In genomic region chrX:13287854-13288376, dm6 we compare ENCODE assay signal across 1 fruit fly cellular context.
A peak's percentile ranks its signal among the peaks of the same experiment; 100 is the strongest.
TF ChIP-seq lines count a peak whose summit lies in the region.

TSS of gene Remo (plus strand) at chrX:13288051.

TF ChIP-seq in whole organism, embryonic, 481 proteins besides CTCF, POLR2A, EP300 and RAD21 (continued from another document and continues in another):
- TF ChIP-seq CG6689 (GFP tag; IDR thresholded peaks at IDR 0.05; lab: Robert Waterston, UW) (no peak), CG12219 (GFP tag; optimal IDR thresholded peaks at IDR 0.05; lab: Kevin White, UChicago) (no peak), Dbx (GFP tag; IDR thresholded peaks at IDR 0.05; lab: Robert Waterston, UW) (peak; percentile 35; the same call in 1 of the 3 replicates), Med (GFP tag; lab: Kevin White, UChicago) (peak; percentile 44), tio (GFP tag; optimal IDR thresholded peaks at IDR 0.05; lab: Kevin White, UChicago) (no peak), gcm2 (GFP tag; optimal IDR thresholded peaks at IDR 0.05; lab: Kevin White, UChicago) (no peak), Hmr (GFP tag; optimal IDR thresholded peaks at IDR 0.05; lab: Kevin White, UChicago) (no peak), unc-4 (GFP tag; IDR thresholded peaks at IDR 0.05; lab: Robert Waterston, UW; ENCODE audit: partially characterized antibody) (peak; percentile 82), chif (GFP tag; optimal IDR thresholded peaks at IDR 0.05; lab: Kevin White, UChicago) (no peak), so (GFP tag; IDR thresholded peaks at IDR 0.05; lab: Robert Waterston, UW) (peak; percentile 66; the same call in 1 of the 3 replicates), crp (GFP tag; optimal IDR thresholded peaks at IDR 0.05; lab: Kevin White, UChicago) (no peak), sug (tag; optimal IDR thresholded peaks at IDR 0.05; lab: Kevin White, UChicago) (peak; percentile 10), hb (GFP tag; IDR thresholded peaks at IDR 0.05; lab: Robert Waterston, UW; ENCODE audit: partially characterized antibody) (0 out of 3 replicates have a peak, but pooled peaks have one; percentile 51), TFAM (GFP tag; optimal IDR thresholded peaks at IDR 0.05; lab: Kevin White, UChicago) (no peak), CG13287 (GFP tag; IDR thresholded peaks at IDR 0.05; lab: Robert Waterston, UW; ENCODE audit: partially characterized antibody) (peak; percentile 81), CG5180 (GFP tag; optimal IDR thresholded peaks at IDR 0.05; lab: Kevin White, UChicago) (no peak), CG4707 (GFP tag; optimal IDR thresholded peaks at IDR 0.05; lab: Kevin White, UChicago) (no peak), seq (GFP tag; IDR thresholded peaks at IDR 0.05; lab: Robert Waterston, UW) (no peak), CG11504 (tag; optimal IDR thresholded peaks at IDR 0.05; lab: Kevin White, UChicago) (no peak), CG30403 (GFP tag; optimal IDR thresholded peaks at IDR 0.05; lab: Kevin White, UChicago) (peak; percentile 1), CG11696 (GFP tag; IDR thresholded peaks at IDR 0.05; lab: Robert Waterston, UW) (no peak), CG2712 (tag; optimal IDR thresholded peaks at IDR 0.05; lab: Kevin White, UChicago) (peak; percentile 21), CG17912 (GFP tag; optimal IDR thresholded peaks at IDR 0.05; lab: Kevin White, UChicago) (no peak), phol (tag; optimal IDR thresholded peaks at IDR 0.05; lab: Kevin White, UChicago) (peak; percentile 37), Atf3 (GFP tag; optimal IDR thresholded peaks at IDR 0.05; lab: Kevin White, UChicago) (no peak), CG11093 (GFP tag; IDR thresholded peaks at IDR 0.05; lab: Robert Waterston, UW) (no peak), tna (GFP tag; IDR thresholded peaks at IDR 0.05; lab: Robert Waterston, UW; ENCODE audit: partially characterized antibody) (no peak), rib (GFP tag; IDR thresholded peaks at IDR 0.05; lab: Robert Waterston, UW) (no peak), Six4 (GFP tag; optimal IDR thresholded peaks at IDR 0.05; lab: Kevin White, UChicago) (no peak), maf-S (GFP tag; optimal IDR thresholded peaks at IDR 0.05; lab: Kevin White, UChicago) (no peak), lab (GFP tag; optimal IDR thresholded peaks at IDR 0.05; lab: Kevin White, UChicago) (no peak), Xbp1 (GFP tag; optimal IDR thresholded peaks at IDR 0.05; lab: Kevin White, UChicago) (no peak), CG13624 (GFP tag; optimal IDR thresholded peaks at IDR 0.05; lab: Kevin White, UChicago) (no peak), trh (GFP tag; optimal IDR thresholded peaks at IDR 0.05; lab: Kevin White, UChicago) (no peak), lmd (GFP tag; IDR thresholded peaks at IDR 0.05; lab: Robert Waterston, UW) (no peak), CG4854 (GFP tag; optimal IDR thresholded peaks at IDR 0.05; lab: Kevin White, UChicago) (no peak), Rx (GFP tag; IDR thresholded peaks at IDR 0.05; lab: Robert Waterston, UW) (no peak), lilli (GFP tag; optimal IDR thresholded peaks at IDR 0.05; lab: Kevin White, UChicago) (no peak), cas (GFP tag; IDR thresholded peaks at IDR 0.05; lab: Robert Waterston, UW) (no peak), onecut (GFP tag; IDR thresholded peaks at IDR 0.05; lab: Robert Waterston, UW) (no peak), chn (GFP tag; optimal IDR thresholded peaks at IDR 0.05; lab: Kevin White, UChicago) (no peak), gce (GFP tag; IDR thresholded peaks at IDR 0.05; lab: Robert Waterston, UW) (no peak), fd3F (GFP tag; optimal IDR thresholded peaks at IDR 0.05; lab: Kevin White, UChicago) (no peak), CG18011 (GFP tag; optimal IDR thresholded peaks at IDR 0.05; lab: Kevin White, UChicago) (no peak), slbo (GFP tag; IDR thresholded peaks at IDR 0.05; lab: Robert Waterston, UW) (no peak), H2.0 (GFP tag; IDR thresholded peaks at IDR 0.05; lab: Robert Waterston, UW) (no peak), pum (GFP tag; optimal IDR thresholded peaks at IDR 0.05; lab: Kevin White, UChicago) (no peak), CG10979 (tag; optimal IDR thresholded peaks at IDR 0.05; lab: Kevin White, UChicago) (no peak), CG10654 (GFP tag; optimal IDR thresholded peaks at IDR 0.05; lab: Kevin White, UChicago) (no peak), pan (optimal IDR thresholded peaks at IDR 0.05; lab: Kevin White, UChicago) (no peak), pan (GFP tag; optimal IDR thresholded peaks at IDR 0.05 in 1 of 2, IDR thresholded peaks at IDR 0.05 in 1 of 2) (no peak), CG9876 (GFP tag; optimal IDR thresholded peaks at IDR 0.05; lab: Kevin White, UChicago) (no peak), CG3407 (GFP tag; optimal IDR thresholded peaks at IDR 0.05; lab: Kevin White, UChicago) (no peak), Hr51 (GFP tag; optimal IDR thresholded peaks at IDR 0.05; lab: Kevin White, UChicago) (no peak), CG7372 (GFP tag; IDR thresholded peaks at IDR 0.05; lab: Robert Waterston, UW) (no peak), Xrp1 (GFP tag; IDR thresholded peaks at IDR 0.05; lab: Robert Waterston, UW) (no peak), nerfin-1 (tag; optimal IDR thresholded peaks at IDR 0.05; lab: Kevin White, UChicago) (no peak), btn (GFP tag; optimal IDR thresholded peaks at IDR 0.05; lab: Kevin White, UChicago) (no peak), wek (GFP tag; optimal IDR thresholded peaks at IDR 0.05; lab: Kevin White, UChicago) (no peak), p53 (GFP tag; optimal IDR thresholded peaks at IDR 0.05; lab: Kevin White, UChicago) (no peak), D19A (tag; optimal IDR thresholded peaks at IDR 0.05; lab: Kevin White, UChicago) (no peak), Taf1 (GFP tag; IDR thresholded peaks at IDR 0.05; lab: Robert Waterston, UW) (no peak), gro (GFP tag; optimal IDR thresholded peaks at IDR 0.05; lab: Kevin White, UChicago) (no peak), CG13775 (GFP tag; optimal IDR thresholded peaks at IDR 0.05; lab: Kevin White, UChicago) (no peak), Jarid2 (GFP tag; optimal IDR thresholded peaks at IDR 0.05; lab: Kevin White, UChicago) (no peak), luna (GFP tag; optimal IDR thresholded peaks at IDR 0.05; lab: Kevin White, UChicago) (no peak), CG14710 (tag; optimal IDR thresholded peaks at IDR 0.05; lab: Kevin White, UChicago) (peak; percentile 55), CG17359 (tag; optimal IDR thresholded peaks at IDR 0.05; lab: Kevin White, UChicago) (no peak), CG15073 (GFP tag; optimal IDR thresholded peaks at IDR 0.05; lab: Kevin White, UChicago) (no peak), ara (GFP tag; IDR thresholded peaks at IDR 0.05; lab: Robert Waterston, UW) (no peak), Hr78 (GFP tag; optimal IDR thresholded peaks at IDR 0.05; lab: Kevin White, UChicago) (peak in 1 of 2 experiments; percentile 95), CG10274 (GFP tag; optimal IDR thresholded peaks at IDR 0.05; lab: Kevin White, UChicago) (no peak), kni (GFP tag; optimal IDR thresholded peaks at IDR 0.05; lab: Kevin White, UChicago) (no peak), CG8281 (tag; optimal IDR thresholded peaks at IDR 0.05; lab: Kevin White, UChicago) (no peak), CG17612 (GFP tag; IDR thresholded peaks at IDR 0.05; lab: Robert Waterston, UW) (no peak), CG2199 (GFP tag; IDR thresholded peaks at IDR 0.05; lab: Robert Waterston, UW) (no peak), C15 (GFP tag; IDR thresholded peaks at IDR 0.05; lab: Robert Waterston, UW) (no peak), Dp (GFP tag; optimal IDR thresholded peaks at IDR 0.05; lab: Kevin White, UChicago) (peak; percentile 83), CG11695 (GFP tag; IDR thresholded peaks at IDR 0.05; lab: Robert Waterston, UW) (no peak), fd64A (GFP tag; optimal IDR thresholded peaks at IDR 0.05; lab: Kevin White, UChicago) (no peak), unpg (GFP tag; optimal IDR thresholded peaks at IDR 0.05; lab: Kevin White, UChicago) (no peak), CG9797 (GFP tag; optimal IDR thresholded peaks at IDR 0.05; lab: Kevin White, UChicago) (peak; percentile 78), eve (GFP tag; optimal IDR thresholded peaks at IDR 0.05; lab: Kevin White, UChicago) (no peak), org-1 (GFP tag; optimal IDR thresholded peaks at IDR 0.05; lab: Kevin White, UChicago) (no peak), CG10959 (GFP tag; IDR thresholded peaks at IDR 0.05; lab: Robert Waterston, UW) (no peak), otp (GFP tag; IDR thresholded peaks at IDR 0.05; lab: Robert Waterston, UW) (no peak), Oaz (GFP tag; IDR thresholded peaks at IDR 0.05; lab: Robert Waterston, UW) (no peak), CG13424 (tag; optimal IDR thresholded peaks at IDR 0.05; lab: Kevin White, UChicago) (no peak), CG14441 (GFP tag; IDR thresholded peaks at IDR 0.05; lab: Robert Waterston, UW) (no peak), cg (GFP tag; optimal IDR thresholded peaks at IDR 0.05; lab: Kevin White, UChicago) (no peak), CG16813 (GFP tag; IDR thresholded peaks at IDR 0.05; lab: Robert Waterston, UW; ENCODE audit: partially characterized antibody) (peak; percentile 79), CG1602 (GFP tag; optimal IDR thresholded peaks at IDR 0.05; lab: Kevin White, UChicago) (no peak), HHEX (GFP tag; optimal IDR thresholded peaks at IDR 0.05; lab: Kevin White, UChicago) (no peak), NFAT (GFP tag; IDR thresholded peaks at IDR 0.05; lab: Robert Waterston, UW) (no peak), CG10431 (GFP tag; optimal IDR thresholded peaks at IDR 0.05; lab: Kevin White, UChicago) (no peak), CoRest (tag; optimal IDR thresholded peaks at IDR 0.05; lab: Kevin White, UChicago) (peak; percentile 39), exex (tag; optimal IDR thresholded peaks at IDR 0.05; lab: Kevin White, UChicago) (no peak), Lim3 (GFP tag; IDR thresholded peaks at IDR 0.05; lab: Robert Waterston, UW) (no peak), Nf-YC (tag; optimal IDR thresholded peaks at IDR 0.05; lab: Kevin White, UChicago) (peak; percentile 24), E2f1 (GFP tag; IDR thresholded peaks at IDR 0.05; lab: Robert Waterston, UW) (no peak), oc (tag; optimal IDR thresholded peaks at IDR 0.05; lab: Kevin White, UChicago) (peak; percentile 48), CG18599 (GFP tag; optimal IDR thresholded peaks at IDR 0.05; lab: Kevin White, UChicago) (no peak), Side (GFP tag; optimal IDR thresholded peaks at IDR 0.05; lab: Kevin White, UChicago) (no peak), CG7786 (GFP tag; optimal IDR thresholded peaks at IDR 0.05; lab: Kevin White, UChicago) (no peak), dmrt99B (tag; optimal IDR thresholded peaks at IDR 0.05; lab: Kevin White, UChicago) (no peak), E2f2 (GFP tag; IDR thresholded peaks at IDR 0.05; lab: Robert Waterston, UW) (peak; percentile 86), CG43689 (GFP tag; IDR thresholded peaks at IDR 0.05; lab: Robert Waterston, UW) (no peak), caup (GFP tag; optimal IDR thresholded peaks at IDR 0.05; lab: Kevin White, UChicago; ENCODE audit: severe bottlenecking) (no peak), Ada2b (GFP tag; IDR thresholded peaks at IDR 0.05; lab: Robert Waterston, UW) (no peak), CG1832 (GFP tag; optimal IDR thresholded peaks at IDR 0.05; lab: Kevin White, UChicago) (no peak), CG9215 (GFP tag; IDR thresholded peaks at IDR 0.05; lab: Robert Waterston, UW) (no peak), her (GFP tag; optimal IDR thresholded peaks at IDR 0.05; lab: Kevin White, UChicago) (no peak), h (optimal IDR thresholded peaks at IDR 0.05; lab: Kevin White, UChicago) (no peak), Atf-2 (GFP tag; optimal IDR thresholded peaks at IDR 0.05; lab: Kevin White, UChicago) (no peak), Gug (GFP tag; IDR thresholded peaks at IDR 0.05; lab: Robert Waterston, UW) (no peak), Deaf1 (tag; optimal IDR thresholded peaks at IDR 0.05; lab: Kevin White, UChicago) (no peak), CG1024 (GFP tag; IDR thresholded peaks at IDR 0.05; lab: Robert Waterston, UW) (no peak), CG8359 (GFP tag; optimal IDR thresholded peaks at IDR 0.05; lab: Kevin White, UChicago; ENCODE audit: borderline replicate concordance) (no peak), ATbp (GFP tag; optimal IDR thresholded peaks at IDR 0.05; lab: Kevin White, UChicago) (no peak), CG2889 (GFP tag; IDR thresholded peaks at IDR 0.05; lab: Robert Waterston, UW) (no peak), HLHmδ (GFP tag; optimal IDR thresholded peaks at IDR 0.05; lab: Kevin White, UChicago) (no peak), CG7839 (tag; optimal IDR thresholded peaks at IDR 0.05; lab: Kevin White, UChicago) (no peak), HmgZ (tag; optimal IDR thresholded peaks at IDR 0.05; lab: Kevin White, UChicago) (peak; percentile 60), inv (GFP tag; IDR thresholded peaks at IDR 0.05; lab: Robert Waterston, UW; ENCODE audit: partially characterized antibody) (peak; percentile 59; the same call in 1 of the 2 replicates), repo (GFP tag; optimal IDR thresholded peaks at IDR 0.05; lab: Kevin White, UChicago) (no peak), Mes4 (GFP tag; optimal IDR thresholded peaks at IDR 0.05; lab: Kevin White, UChicago) (no peak), CG14965 (GFP tag; optimal IDR thresholded peaks at IDR 0.05; lab: Kevin White, UChicago; ENCODE audit: borderline replicate concordance) (no peak), Hsf (GFP tag; optimal IDR thresholded peaks at IDR 0.05; lab: Kevin White, UChicago) (no peak), sob (GFP tag; IDR thresholded peaks at IDR 0.05; lab: Robert Waterston, UW) (no peak), CG3847 (GFP tag; IDR thresholded peaks at IDR 0.05; lab: Robert Waterston, UW) (peak; percentile 49; the same call in 1 of the 2 replicates), Atf6 (GFP tag; IDR thresholded peaks at IDR 0.05; lab: Robert Waterston, UW) (no peak), CG6813 (GFP tag; optimal IDR thresholded peaks at IDR 0.05; lab: Kevin White, UChicago) (no peak), CG6654 (GFP tag; optimal IDR thresholded peaks at IDR 0.05; lab: Kevin White, UChicago) (no peak), CG10267 (tag; optimal IDR thresholded peaks at IDR 0.05; lab: Kevin White, UChicago) (peak; percentile 46), sima (GFP tag; optimal IDR thresholded peaks at IDR 0.05; lab: Kevin White, UChicago) (no peak), GATAe (GFP tag; conservative IDR thresholded peaks at IDR 0.05; lab: Robert Waterston, UW) (no peak), CG12071 (GFP tag; optimal IDR thresholded peaks at IDR 0.05; lab: Kevin White, UChicago) (no peak), CG4820 (GFP tag; optimal IDR thresholded peaks at IDR 0.05; lab: Kevin White, UChicago) (no peak), CG17186 (GFP tag; optimal IDR thresholded peaks at IDR 0.05; lab: Kevin White, UChicago) (peak; percentile 62), CG3163 (GFP tag; optimal IDR thresholded peaks at IDR 0.05; lab: Kevin White, UChicago) (no peak)
